Fruit fly (Drosophila melanogaster): Measurements from ENCODE around the gene Cyp28d2.

The Cyp28d2 gene

dm6 chr2L:5237175-5237753 lies 30.2 kb downstream of the Cyp28d2 start:
- TF ChIP-seq CG13204 (GFP tag; optimal IDR thresholded peaks at IDR 0.05) = peak; percentile 9
- TF ChIP-seq fd96Ca (GFP tag; IDR thresholded peaks at IDR 0.05) = peak; percentile 55
- peak; percentile 51; the same call in 1 of the 2 replicates for TF ChIP-seq CG32121 (GFP tag; IDR thresholded peaks at IDR 0.05)
- TF ChIP-seq gl (tag; optimal IDR thresholded peaks at IDR 0.05) = peak; percentile 38
- peak; percentile 25 for TF ChIP-seq CG14655 (GFP tag; optimal IDR thresholded peaks at IDR 0.05)
- peak; percentile 34 for TF ChIP-seq Snoo (tag; optimal IDR thresholded peaks at IDR 0.05)
- TF ChIP-seq CG15710 (tag; optimal IDR thresholded peaks at IDR 0.05) = peak; percentile 21
- no peak for TF ChIP-seq CG17806 (tag; optimal IDR thresholded peaks at IDR 0.05)
- no peak for TF ChIP-seq CG34367 (tag; optimal IDR thresholded peaks at IDR 0.05)
- TF ChIP-seq CG8301 (tag; optimal IDR thresholded peaks at IDR 0.05) = no peak
- peak; percentile 61 for TF ChIP-seq EcR (GFP tag; optimal IDR thresholded peaks at IDR 0.05)
- peak; percentile 66 for TF ChIP-seq Ets98B (GFP tag; IDR thresholded peaks at IDR 0.05)
- peak; percentile 50 for TF ChIP-seq Pif1B (GFP tag; optimal IDR thresholded peaks at IDR 0.05)
- TF ChIP-seq CG12605 (GFP tag; IDR thresholded peaks at IDR 0.05) = peak; percentile 86
- no peak for TF ChIP-seq CG10348 (GFP tag; IDR thresholded peaks at IDR 0.05)
- no peak; the same call in 2 of the 3 replicates for TF ChIP-seq CG4496 (GFP tag; IDR thresholded peaks at IDR 0.05)
- no peak for TF ChIP-seq rn (GFP tag; IDR thresholded peaks at IDR 0.05)
- peak; percentile 39 for TF ChIP-seq CG8159 (tag; optimal IDR thresholded peaks at IDR 0.05)
- TF ChIP-seq Pif1A (GFP tag; optimal IDR thresholded peaks at IDR 0.05) = peak; percentile 62
- no peak for TF ChIP-seq D1 (tag; optimal IDR thresholded peaks at IDR 0.05)
- TF ChIP-seq CG9948 (tag; optimal IDR thresholded peaks at IDR 0.05) = no peak

- TF ChIP-seq CG10348 (GFP tag; IDR thresholded peaks at IDR 0.05) (no peak), CG8159 (tag; optimal IDR thresholded peaks at IDR 0.05) (peak; percentile 71), CG15710 (tag; optimal IDR thresholded peaks at IDR 0.05) (peak; percentile 61), CG9948 (tag; optimal IDR thresholded peaks at IDR 0.05) (peak; percentile 57), Snoo (tag; optimal IDR thresholded peaks at IDR 0.05) (no peak), CG4496 (GFP tag; IDR thresholded peaks at IDR 0.05) (no peak), CG13204 (GFP tag; optimal IDR thresholded peaks at IDR 0.05) (no peak), CG8301 (tag; optimal IDR thresholded peaks at IDR 0.05) (peak; percentile 6), CG17806 (tag; optimal IDR thresholded peaks at IDR 0.05) (peak; percentile 56), fd96Ca (GFP tag; IDR thresholded peaks at IDR 0.05) (no peak), CG12605 (GFP tag; IDR thresholded peaks at IDR 0.05) (no peak), CG14655 (GFP tag; optimal IDR thresholded peaks at IDR 0.05) (no peak), gl (tag; optimal IDR thresholded peaks at IDR 0.05) (no peak), Ets98B (GFP tag; IDR thresholded peaks at IDR 0.05) (no peak), Pif1A (GFP tag; optimal IDR thresholded peaks at IDR 0.05) (peak; percentile 12), CG32121 (GFP tag; IDR thresholded peaks at IDR 0.05) (no peak), CG34367 (tag; optimal IDR thresholded peaks at IDR 0.05) (peak; percentile 1), EcR (GFP tag; optimal IDR thresholded peaks at IDR 0.05) (no peak)
Observed at dm6 chr2L:5237899-5238566, 31.0 kb downstream of the Cyp28d2 start.

dm6 chr2L:5238567-5238925 lies 31.5 kb downstream of the Cyp28d2 start:
- peak; percentile 43 for TF ChIP-seq CG13204 (GFP tag; optimal IDR thresholded peaks at IDR 0.05)
- TF ChIP-seq gl (tag; optimal IDR thresholded peaks at IDR 0.05) = no peak
- peak; percentile 38 for TF ChIP-seq EcR (GFP tag; optimal IDR thresholded peaks at IDR 0.05)

- no peak for TF ChIP-seq Pif1B (GFP tag; optimal IDR thresholded peaks at IDR 0.05)
- no peak for TF ChIP-seq EcR (GFP tag; optimal IDR thresholded peaks at IDR 0.05)
- no peak for TF ChIP-seq Snoo (tag; optimal IDR thresholded peaks at IDR 0.05)
- no peak for TF ChIP-seq CG17806 (tag; optimal IDR thresholded peaks at IDR 0.05)
- no peak for TF ChIP-seq gl (tag; optimal IDR thresholded peaks at IDR 0.05)
- TF ChIP-seq fd96Ca (GFP tag; IDR thresholded peaks at IDR 0.05) = no peak
Observed at dm6 chr2L:5239433-5240278, 32.6 kb downstream of the Cyp28d2 start.

dm6 chr2L:5240520-5240919 lies 33.5 kb downstream of the Cyp28d2 start:
- TF ChIP-seq CG12605 (GFP tag; IDR thresholded peaks at IDR 0.05) = no peak
- TF ChIP-seq CG10348 (GFP tag; IDR thresholded peaks at IDR 0.05) = no peak
- TF ChIP-seq CG13204 (GFP tag; optimal IDR thresholded peaks at IDR 0.05) = no peak
- no peak for TF ChIP-seq CG8301 (tag; optimal IDR thresholded peaks at IDR 0.05)
- TF ChIP-seq Pif1A (GFP tag; optimal IDR thresholded peaks at IDR 0.05) = no peak
- no peak for TF ChIP-seq EcR (GFP tag; optimal IDR thresholded peaks at IDR 0.05)
- TF ChIP-seq CG17806 (tag; optimal IDR thresholded peaks at IDR 0.05) = no peak
- TF ChIP-seq Pif1B (GFP tag; optimal IDR thresholded peaks at IDR 0.05) = no peak
- TF ChIP-seq rn (GFP tag; IDR thresholded peaks at IDR 0.05) = no peak
- TF ChIP-seq D1 (tag; optimal IDR thresholded peaks at IDR 0.05) = no peak
- no peak for TF ChIP-seq fd96Ca (GFP tag; IDR thresholded peaks at IDR 0.05)
- TF ChIP-seq CG4496 (GFP tag; IDR thresholded peaks at IDR 0.05) = no peak
- no peak for TF ChIP-seq Ets98B (GFP tag; IDR thresholded peaks at IDR 0.05)
- TF ChIP-seq CG34367 (tag; optimal IDR thresholded peaks at IDR 0.05) = no peak
- no peak for TF ChIP-seq CG32121 (GFP tag; IDR thresholded peaks at IDR 0.05)
- TF ChIP-seq CG8159 (tag; optimal IDR thresholded peaks at IDR 0.05) = no peak
- no peak for TF ChIP-seq CG9948 (tag; optimal IDR thresholded peaks at IDR 0.05)
- TF ChIP-seq Snoo (tag; optimal IDR thresholded peaks at IDR 0.05) = no peak
- TF ChIP-seq CG15710 (tag; optimal IDR thresholded peaks at IDR 0.05) = no peak
